Worm (Caenorhabditis elegans) whole organism, L4 larva: ENCODE data around the gene T14G8.4.

Source experiments
- F10B5.3 ChIP-seq: sonication (generic microtip); optimal IDR thresholded peaks from 2 replicates; lab custom pipeline; 2016; ENCODE audit warnings: mild to moderate bottlenecking, missing genetic modification characterization, missing compliant biosample characterization
- R02D3.7 ChIP-seq: fragments of 150-350 bp; sonication (generic microtip); optimal IDR thresholded peaks from 3 replicates; lab custom pipeline; 2014; ENCODE audit warnings: missing biosample characterization, missing genetic modification characterization
- T26A8.4 ChIP-seq: fragments of 200-800 bp; sonication (Bioruptor generic); IDR thresholded peaks from 2 replicates; pipeline ENCODE4 v1.3.6; 2022; ENCODE audit warnings: missing genetic modification characterization, missing compliant biosample characterization
- Y105C5A.15 ChIP-seq: fragments of 200-800 bp; sonication (Bioruptor generic); IDR thresholded peaks from 2 replicates; pipeline ENCODE4 v1.3.6; 2022; ENCODE audit warnings: missing genetic modification characterization, missing compliant biosample characterization
- ZK337.2 ChIP-seq: fragments of 200-800 bp; sonication (Bioruptor generic); IDR thresholded peaks from 2 replicates; pipeline ENCODE4 v1.3.6; 2022; ENCODE audit warnings: missing genetic modification reagents, missing genetic modification characterization, missing compliant biosample characterization
- aha-1 ChIP-seq: fragments of 150-350 bp; peaks from one replicate; lab custom pipeline; 2014; ENCODE audit warnings: missing biosample characterization, missing genetic modification characterization
- arid-1 ChIP-seq: fragments of 200-800 bp; sonication (Bioruptor generic); conservative IDR thresholded peaks from 2 replicates; pipeline ENCODE4 v1.3.6; 2022; ENCODE audit warnings: missing genetic modification reagents, missing genetic modification characterization, missing compliant biosample characterization
- attf-4 ChIP-seq: sonication (generic microtip); optimal IDR thresholded peaks from 3 replicates; lab custom pipeline; 2017; ENCODE audit warnings: missing biosample characterization, missing genetic modification characterization
- ceh-28 ChIP-seq: fragments of 150-350 bp; optimal IDR thresholded peaks from 2 replicates; lab custom pipeline; 2014; ENCODE audit warnings: missing biosample characterization, missing genetic modification reagents, missing genetic modification characterization
- ceh-32 ChIP-seq: sonication (generic microtip); optimal IDR thresholded peaks from 2 replicates; lab custom pipeline; 2016; ENCODE audit warnings: mild to moderate bottlenecking, missing genetic modification characterization, missing compliant biosample characterization; ENCODE audit not compliant: poor library complexity
- ceh-62 ChIP-seq: sonication (generic microtip); optimal IDR thresholded peaks from 2 replicates; lab custom pipeline; 2017; ENCODE audit warnings: missing biosample characterization, missing genetic modification characterization
- cey-2 ChIP-seq: sonication (generic microtip); optimal IDR thresholded peaks from 3 replicates; lab custom pipeline; 2017; ENCODE audit warnings: missing genetic modification characterization, mild to moderate bottlenecking, missing compliant biosample characterization, antibody characterized with exemption, borderline replicate concordance; ENCODE audit not compliant: insufficient read depth
- ctbp-1 ChIP-seq: fragments of 200-800 bp; sonication (Bioruptor generic); IDR thresholded peaks from 2 replicates; pipeline ENCODE4 v1.3.6; 2022; ENCODE audit warnings: missing genetic modification reagents, missing genetic modification characterization, missing compliant biosample characterization
- daf-8 ChIP-seq: fragments of 200-800 bp; sonication (Bioruptor generic); IDR thresholded peaks from 2 replicates; pipeline ENCODE4 v1.3.6; 2022; ENCODE audit warnings: missing genetic modification characterization, missing compliant biosample characterization
- dmd-6 ChIP-seq: fragments of 200-800 bp; sonication (Bioruptor generic); IDR thresholded peaks from 2 replicates; pipeline ENCODE4 v1.3.6; 2022; ENCODE audit warnings: missing genetic modification reagents, missing genetic modification characterization, missing compliant biosample characterization
- egl-27 ChIP-seq: sonication (generic microtip); optimal IDR thresholded peaks from 3 replicates; lab custom pipeline; 2017; ENCODE audit warnings: missing biosample characterization, missing genetic modification reagents, missing genetic modification characterization
- jun-1 ChIP-seq: fragments of 150-350 bp; optimal IDR thresholded peaks from 2 replicates; lab custom pipeline; 2014; ENCODE audit warnings: missing biosample characterization, missing genetic modification reagents, missing genetic modification characterization
- lin-13 ChIP-seq: fragments of 150-350 bp; optimal IDR thresholded peaks from 2 replicates; lab custom pipeline; 2014; ENCODE audit warnings: missing biosample characterization, missing genetic modification reagents, missing genetic modification characterization
- lin-29 ChIP-seq: fragments of 200-800 bp; sonication (Bioruptor generic); IDR thresholded peaks from 2 replicates; pipeline ENCODE4 v1.3.6; 2022; ENCODE audit warnings: missing genetic modification reagents, missing genetic modification characterization, missing compliant biosample characterization
- lsy-2 ChIP-seq, 2 experiments: fragments of 150-350 bp in 1 of 2; sonication (generic microtip) in 1 of 2; optimal IDR thresholded peaks; 2 replicates each; lab custom pipeline; 2014 to 2017; ENCODE audit warnings: missing biosample characterization in 2 of 2, missing genetic modification characterization in 2 of 2
- madf-5 ChIP-seq, 2 experiments: fragments of 200-800 bp; sonication (Bioruptor generic); IDR thresholded peaks; 2 replicates each; pipeline ENCODE4 v1.3.6; 2022; ENCODE audit warnings: missing compliant biosample characterization in 2 of 2, missing genetic modification characterization in 2 of 2
- mdl-1 ChIP-seq, 2 experiments: fragments of 150-350 bp in 1 of 2; sonication (generic microtip) in 1 of 2; optimal IDR thresholded peaks; 2 replicates each; lab custom pipeline; 2014 to 2017; ENCODE audit warnings: missing biosample characterization in 2 of 2, missing genetic modification characterization in 2 of 2
- mep-1 ChIP-seq: fragments of 150-350 bp; sonication (generic microtip); optimal IDR thresholded peaks from 3 replicates; lab custom pipeline; 2014; ENCODE audit warnings: missing biosample characterization, missing genetic modification characterization
- mxl-2 ChIP-seq: fragments of 200-800 bp; sonication (Bioruptor generic); conservative IDR thresholded peaks from 2 replicates; pipeline ENCODE4 v1.3.6; 2022; ENCODE audit warnings: missing genetic modification reagents, missing genetic modification characterization, missing compliant biosample characterization
- mxl-3 ChIP-seq: fragments of 200-800 bp; sonication (Bioruptor generic); optimal IDR thresholded peaks from 2 replicates; lab custom pipeline; 2018; ENCODE audit warnings: mild to moderate bottlenecking, missing genetic modification characterization, missing compliant biosample characterization
- nhr-10 ChIP-seq: fragments of 150-350 bp; optimal IDR thresholded peaks from 2 replicates; lab custom pipeline; 2014; ENCODE audit warnings: missing biosample characterization, missing genetic modification characterization
- nhr-102 ChIP-seq: sonication (generic microtip); optimal IDR thresholded peaks from 2 replicates; lab custom pipeline; 2016; ENCODE audit warnings: mild to moderate bottlenecking, missing genetic modification characterization, moderate library complexity, missing compliant biosample characterization
- nhr-11 ChIP-seq: fragments of 150-350 bp; optimal IDR thresholded peaks from 2 replicates; lab custom pipeline; 2014; ENCODE audit warnings: missing biosample characterization, missing genetic modification characterization
- nhr-111 ChIP-seq: fragments of 200-800 bp; sonication (Bioruptor generic); optimal IDR thresholded peaks from 2 replicates; lab custom pipeline; 2018; ENCODE audit warnings: mild to moderate bottlenecking, missing genetic modification characterization, missing compliant biosample characterization
- nhr-237 ChIP-seq: sonication (generic microtip); optimal IDR thresholded peaks from 2 replicates; lab custom pipeline; 2017; ENCODE audit warnings: missing biosample characterization, missing genetic modification characterization
- nhr-41 ChIP-seq: fragments of 200-800 bp; sonication (Bioruptor generic); IDR thresholded peaks from 2 replicates; pipeline ENCODE4 v1.3.6; 2022; ENCODE audit warnings: missing genetic modification reagents, missing genetic modification characterization, missing compliant biosample characterization
- nhr-6 ChIP-seq: fragments of 150-350 bp; optimal IDR thresholded peaks from 2 replicates; lab custom pipeline; 2014; ENCODE audit warnings: missing biosample characterization, missing genetic modification characterization
- pha-4 ChIP-seq, 2 experiments: fragments of 150-350 bp in 1 of 2; fragments of 200-800 bp in 1 of 2; sonication (Bioruptor generic) in 1 of 2; IDR thresholded peaks in 1 of 2; optimal IDR thresholded peaks in 1 of 2; 2 replicates each; pipeline versions ENCODE4 v1.3.6 to Lab custom; 2014 to 2022; ENCODE audit warnings: missing genetic modification characterization in 2 of 2, missing genetic modification reagents in 2 of 2, missing biosample characterization in 1 of 2, missing compliant biosample characterization in 1 of 2
- rbr-2 ChIP-seq: sonication (generic microtip); optimal IDR thresholded peaks from 2 replicates; lab custom pipeline; 2016; ENCODE audit warnings: missing genotype, missing genetic modification characterization, missing compliant biosample characterization
- sdz-12 ChIP-seq: fragments of 200-800 bp; sonication (Bioruptor generic); optimal IDR thresholded peaks from 2 replicates; lab custom pipeline; 2018; ENCODE audit warnings: mild to moderate bottlenecking, missing genetic modification characterization, missing compliant biosample characterization
- snpc-4 ChIP-seq: fragments of 150-350 bp; optimal IDR thresholded peaks from 2 replicates; lab custom pipeline; 2014; ENCODE audit warnings: missing biosample characterization, missing genetic modification characterization
- tag-97 ChIP-seq: fragments of 200-800 bp; sonication (Bioruptor generic); IDR thresholded peaks from 2 replicates; pipeline ENCODE4 v1.3.6; 2022; ENCODE audit warnings: missing genetic modification characterization, missing compliant biosample characterization
- unc-130 ChIP-seq: sonication (generic microtip); optimal IDR thresholded peaks from 2 replicates; lab custom pipeline; 2016; ENCODE audit warnings: missing genetic modification reagents, missing genetic modification characterization, missing compliant biosample characterization
- unc-62 ChIP-seq, 3 experiments: fragments of 150-350 bp in 1 of 3; sonication (generic microtip); optimal IDR thresholded peaks in 2 of 3; peaks in 1 of 3; 1 replicate in 1 of 3; 2 replicates in 2 of 3; lab custom pipeline; 2014 to 2017; ENCODE audit warnings: missing biosample characterization in 3 of 3, missing genetic modification characterization in 3 of 3, missing genetic modification reagents in 3 of 3, missing genotype in 1 of 3
- zag-1 ChIP-seq: fragments of 150-350 bp; optimal IDR thresholded peaks from 2 replicates; lab custom pipeline; 2014; ENCODE audit warnings: missing biosample characterization, missing genetic modification characterization
- zfp-3 ChIP-seq: fragments of 200-800 bp; sonication (Bioruptor generic); conservative IDR thresholded peaks from 2 replicates; pipeline ENCODE4 v1.3.6; 2022; ENCODE audit warnings: missing genetic modification reagents, missing genetic modification characterization, missing compliant biosample characterization
- ztf-11 ChIP-seq: fragments of 150-350 bp; optimal IDR thresholded peaks from 2 replicates; lab custom pipeline; 2014; ENCODE audit warnings: missing biosample characterization, missing genetic modification characterization
- ztf-7 ChIP-seq: fragments of 150-350 bp; optimal IDR thresholded peaks from 2 replicates; lab custom pipeline; 2014; ENCODE audit warnings: missing biosample characterization, missing genetic modification characterization

Gene T14G8.4

DNA sequence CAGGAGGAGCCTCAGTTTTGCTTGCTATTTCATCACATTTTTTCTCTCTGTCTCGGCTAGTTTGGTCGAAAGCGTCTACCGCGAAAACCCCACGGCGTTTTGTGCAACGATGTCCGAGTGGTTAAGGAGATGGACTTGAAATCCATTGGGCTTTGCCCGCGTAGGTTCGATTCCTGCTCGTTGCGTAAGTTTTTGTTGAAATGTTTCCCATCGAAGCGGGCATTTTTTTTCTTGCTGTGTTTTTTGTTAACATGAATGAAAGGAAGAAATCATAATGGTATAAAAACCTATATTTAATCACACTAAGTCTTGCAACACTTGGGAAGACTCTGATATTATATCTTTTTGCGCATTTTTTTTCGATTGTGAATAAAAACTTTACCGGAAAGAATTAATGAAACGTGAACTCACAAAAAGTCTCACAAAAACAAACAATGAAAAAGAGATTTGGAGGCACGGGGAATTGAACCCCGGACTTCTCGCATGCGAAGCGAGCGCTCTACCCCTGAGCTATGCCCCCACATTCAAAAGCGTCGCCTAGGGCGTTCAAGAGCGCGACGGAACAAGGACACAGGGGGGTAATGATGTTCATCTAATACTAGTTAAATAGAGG, 26.2 kb upstream of the T14G8.4 start (continued):
- no peak for TF ChIP-seq daf-8 (GFP tag; lab: Robert Waterston, UW)
- TF ChIP-seq lin-13 (GFP tag; lab: Kevin White, UChicago): no peak
- TF ChIP-seq nhr-102 (tag; lab: Kevin White, UChicago): peak; percentile 80
- TF ChIP-seq nhr-41 (GFP tag; lab: Robert Waterston, UW): peak; percentile 39; the same call in 1 of the 2 replicates
- TF ChIP-seq zag-1 (tag; lab: Kevin White, UChicago): peak; percentile 28
- no peak for TF ChIP-seq ztf-11
- TF ChIP-seq lin-29 (GFP tag; lab: Robert Waterston, UW): no peak
- TF ChIP-seq ctbp-1: peak; percentile 71
- TF ChIP-seq arid-1: peak; percentile 90
- TF ChIP-seq sdz-12 (GFP tag; lab: Kevin White, UChicago): peak; percentile 91
- peak; percentile 57; the same call in 1 of the 2 replicates for TF ChIP-seq ZK337.2
- TF ChIP-seq R02D3.7 (tag; lab: Kevin White, UChicago): no peak
- TF ChIP-seq ceh-62 (tag; lab: Kevin White, UChicago): no peak
- TF ChIP-seq aha-1 (tag; lab: Kevin White, UChicago): peak; percentile 97
- peak; percentile 57 for TF ChIP-seq F10B5.3 (tag; lab: Kevin White, UChicago)
- TF ChIP-seq lsy-2 (tag; optimal IDR thresholded peaks at IDR 0.05; lab: Kevin White, UChicago): peak; percentile 64 to 65
- TF ChIP-seq ztf-7 (tag; lab: Kevin White, UChicago): peak; percentile 76
- no peak for TF ChIP-seq ceh-28 (tag; lab: Kevin White, UChicago)
- TF ChIP-seq zfp-3 (GFP tag; lab: Robert Waterston, UW): peak; percentile 61

DNA sequence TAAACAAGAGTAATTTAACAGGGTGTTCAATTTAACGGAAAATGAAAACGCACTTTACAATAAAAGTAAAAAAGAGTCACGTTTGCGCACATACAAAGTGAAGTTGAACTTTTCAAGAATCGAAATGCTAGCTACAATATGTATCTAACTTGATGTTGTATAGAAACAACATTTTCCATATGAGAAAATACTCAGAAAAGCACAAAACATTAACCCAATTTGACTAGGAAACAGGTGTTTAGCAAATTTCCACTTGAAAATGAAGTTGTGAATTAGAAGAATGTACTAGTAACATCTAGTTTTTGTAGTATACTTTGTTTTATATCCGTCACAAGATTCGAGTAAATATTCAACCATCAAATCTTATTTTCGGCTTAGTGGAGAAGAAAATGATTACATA, 21.2 kb upstream of the T14G8.4 start, which contains the start of gene gpc-1:
Gene gpc-1 (minus strand): TSS at position 117 of the 400 bp plus-strand sequence.
- TF ChIP-seq nhr-6 (tag; lab: Kevin White, UChicago): no peak
- TF ChIP-seq daf-8 (GFP tag; lab: Robert Waterston, UW): no peak
- TF ChIP-seq attf-4 (tag; lab: Kevin White, UChicago): no peak
- no peak for TF ChIP-seq mxl-2 (GFP tag; lab: Robert Waterston, UW)
- TF ChIP-seq nhr-11 (tag; lab: Kevin White, UChicago): peak; percentile 41
- TF ChIP-seq jun-1 (tag; lab: Kevin White, UChicago): no peak
- TF ChIP-seq, all 104 proteins: peak for 1

DNA sequence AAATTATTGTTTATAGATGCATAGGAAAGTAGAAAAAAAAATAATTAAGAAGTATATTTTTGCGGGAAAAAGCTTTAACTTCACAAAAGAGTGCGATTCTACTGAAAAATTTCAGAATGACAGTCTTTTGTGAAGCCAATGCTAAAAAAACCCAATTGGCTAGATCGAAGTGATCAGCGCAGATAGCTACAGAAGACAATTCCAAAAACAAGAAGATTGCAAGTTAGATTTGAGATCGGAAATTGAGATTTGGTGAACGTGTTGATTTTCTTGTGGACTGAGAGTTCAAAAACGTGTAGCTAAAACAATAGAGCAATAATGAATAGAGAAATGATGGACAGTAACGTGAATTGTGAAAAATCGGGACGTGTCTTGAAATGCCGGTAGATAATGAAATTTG, 17.5 kb upstream of the T14G8.4 start:
- TF ChIP-seq mep-1 (tag; lab: Kevin White, UChicago): no peak
- TF ChIP-seq madf-5 (GFP tag; IDR thresholded peaks at IDR 0.05; lab: Robert Waterston, UW): 0 out of 4 replicates have a peak, but pooled peaks of 1 of the 2 experiments have one; percentile 30
- TF ChIP-seq ceh-32 (tag; lab: Kevin White, UChicago): no peak
- no peak for TF ChIP-seq unc-130 (GFP tag; lab: Kevin White, UChicago)

DNA sequence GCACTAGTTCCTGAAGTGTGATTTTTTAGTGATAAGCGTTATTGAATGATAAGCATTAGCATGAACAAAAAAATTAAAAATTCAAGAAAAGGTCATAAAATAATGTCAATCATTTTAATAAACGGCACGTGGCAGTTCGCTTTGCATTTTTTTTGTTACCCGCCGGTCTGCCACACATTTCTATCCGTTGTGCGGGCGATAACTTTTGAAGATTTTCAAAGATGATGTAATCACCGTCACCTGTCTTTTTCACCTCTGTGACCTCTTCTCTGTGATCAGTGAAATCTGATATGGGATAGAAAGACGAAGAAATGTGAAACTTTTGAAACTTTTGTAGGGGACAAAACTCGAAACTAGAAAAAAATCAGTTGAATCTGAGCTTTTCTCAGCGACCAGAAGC, 14.2 kb upstream of the T14G8.4 start:
- peak; percentile 59 to 73 for TF ChIP-seq mdl-1 (tag; optimal IDR thresholded peaks at IDR 0.05; lab: Kevin White, UChicago)
- TF ChIP-seq nhr-237 (tag; lab: Kevin White, UChicago): no peak
- peak; percentile 61 for TF ChIP-seq dmd-6 (GFP tag; lab: Robert Waterston, UW)
- TF ChIP-seq nhr-6 (tag; lab: Kevin White, UChicago): no peak
- no peak for TF ChIP-seq egl-27 (tag; lab: Kevin White, UChicago)
- TF ChIP-seq cey-2 (tag; lab: Kevin White, UChicago): no peak
- TF ChIP-seq zag-1 (tag; lab: Kevin White, UChicago): no peak
- no peak for TF ChIP-seq pha-4 (GFP tag; IDR thresholded peaks at IDR 0.05; lab: Robert Waterston, UW)
- no peak for TF ChIP-seq pha-4 (tag; optimal IDR thresholded peaks at IDR 0.05; lab: Kevin White, UChicago)
- no peak for TF ChIP-seq nhr-111
- no peak for TF ChIP-seq tag-97
- peak; percentile 46 for TF ChIP-seq nhr-11 (tag; lab: Kevin White, UChicago)
- no peak for TF ChIP-seq nhr-41 (GFP tag; lab: Robert Waterston, UW)
- TF ChIP-seq unc-62 (GFP tag; optimal IDR thresholded peaks at IDR 0.05 in 1 of 2; lab: Kevin White, UChicago): no peak
- no peak for TF ChIP-seq unc-62 (tag; optimal IDR thresholded peaks at IDR 0.05; lab: Kevin White, UChicago)
- TF ChIP-seq mxl-3 (GFP tag; lab: Kevin White, UChicago): peak; percentile 64
- no peak for TF ChIP-seq sdz-12 (GFP tag; lab: Kevin White, UChicago)
- TF ChIP-seq nhr-10: no peak
- TF ChIP-seq snpc-4 (tag; lab: Kevin White, UChicago): no peak
- TF ChIP-seq daf-8 (GFP tag; lab: Robert Waterston, UW): no peak
- TF ChIP-seq Y105C5A.15 (GFP tag; lab: Robert Waterston, UW): no peak
- TF ChIP-seq rbr-2: no peak
- no peak for TF ChIP-seq lin-29 (GFP tag; lab: Robert Waterston, UW)
- peak; percentile 45 for TF ChIP-seq ztf-7 (tag; lab: Kevin White, UChicago)
- TF ChIP-seq ceh-32 (tag; lab: Kevin White, UChicago): no peak
- no peak for TF ChIP-seq T26A8.4 (GFP tag; lab: Robert Waterston, UW)
